Worm (Caenorhabditis elegans) whole organism, L3 larva: ENCODE results near the gene T10D4.7.

Source experiments
- ZK546.5 ChIP-seq: sonication (generic microtip); optimal IDR thresholded peaks from 2 replicates; lab custom pipeline; 2017; ENCODE audit warnings: missing biosample characterization, missing genetic modification characterization
- elt-1 ChIP-seq: fragments of 150-350 bp; optimal IDR thresholded peaks from 2 replicates; lab custom pipeline; 2014; ENCODE audit warnings: missing biosample characterization, missing genetic modification characterization

ce11 chrII:3096060-3096459 is 21.5 kb upstream of the T10D4.7 start, which contains the start of gene srg-23:
- TF ChIP-seq elt-1: no peak
- TF ChIP-seq ZK546.5 (tag; lab: Kevin White, UChicago): no peak
